Worm (Caenorhabditis elegans) whole organism, mixed stage, embryonic: ENCODE measurements around the gene him-10.

Source experiments
- ceh-39 ChIP-seq: fragments of 150-350 bp; optimal IDR thresholded peaks from 2 replicates; lab custom pipeline; 2014; ENCODE audit warnings: missing biosample characterization, missing genetic modification characterization
- ces-1 ChIP-seq: fragments of 150-350 bp; optimal IDR thresholded peaks from 2 replicates; lab custom pipeline; 2014; ENCODE audit warnings: missing biosample characterization, missing genetic modification reagents, missing genetic modification characterization
- elt-1 ChIP-seq: sonication (generic microtip); optimal IDR thresholded peaks from 2 replicates; lab custom pipeline; 2017; ENCODE audit warnings: missing genetic modification characterization, mild to moderate bottlenecking, missing compliant biosample characterization, antibody characterized with exemption, moderate library complexity, borderline replicate concordance; ENCODE audit not compliant: insufficient read depth
- flh-1 ChIP-seq: fragments of 200-800 bp; sonication (Bioruptor generic); optimal IDR thresholded peaks from 2 replicates; lab custom pipeline; 2018; ENCODE audit warnings: mild to moderate bottlenecking, missing genetic modification characterization, moderate library complexity, missing compliant biosample characterization
- lsy-2 ChIP-seq: fragments of 150-350 bp; optimal IDR thresholded peaks from 2 replicates; lab custom pipeline; 2014; ENCODE audit warnings: missing biosample characterization, missing genetic modification characterization
- pha-4 ChIP-seq: fragments of 150-350 bp; optimal IDR thresholded peaks from 2 replicates; lab custom pipeline; 2018; ENCODE audit warnings: missing biosample characterization, missing genetic modification reagents, missing genetic modification characterization
- unc-39 ChIP-seq: fragments of 150-350 bp; optimal IDR thresholded peaks from 2 replicates; lab custom pipeline; 2014; ENCODE audit warnings: missing biosample characterization, missing genetic modification characterization
- unc-62 ChIP-seq: fragments of 150-350 bp; optimal IDR thresholded peaks from 2 replicates; lab custom pipeline; 2014; ENCODE audit warnings: missing biosample characterization, missing genetic modification reagents, missing genetic modification characterization
- ztf-11 ChIP-seq: fragments of 150-350 bp; optimal IDR thresholded peaks from 2 replicates; lab custom pipeline; 2014; ENCODE audit warnings: missing biosample characterization, missing genetic modification characterization

ce11 chrIII:5798747-5799146 lies 4.3 kb upstream of the him-10 start, which contains the start of gene ceh-10:
- TF ChIP-seq lsy-2 (tag; lab: Kevin White, UChicago) = no peak
- no peak for TF ChIP-seq pha-4
- TF ChIP-seq elt-1 = no peak
- no peak for TF ChIP-seq unc-62 (GFP tag; lab: Kevin White, UChicago)
- TF ChIP-seq ztf-11 = no peak
- no peak for TF ChIP-seq flh-1 (GFP tag; lab: Kevin White, UChicago)
- no peak for TF ChIP-seq ces-1 (GFP tag; lab: Kevin White, UChicago)
- TF ChIP-seq ceh-39 (tag; lab: Kevin White, UChicago) = no peak
- TF ChIP-seq unc-39 (tag; lab: Kevin White, UChicago) = no peak
